Fruit fly (Drosophila melanogaster) whole organism, embryonic: ENCODE measurements around the gene Dsor1.
A peak's percentile ranks its signal among the peaks of the same experiment; 100 is the strongest.

Experiments
- Bdp1 ChIP-seq: fragments of 200-800 bp; sonication (Bioruptor generic); optimal IDR thresholded peaks from 3 replicates; lab custom pipeline; 2016; ENCODE audit warnings: missing biosample characterization, missing genetic modification characterization
- CG10147 ChIP-seq: fragments of 200-800 bp; sonication (Bioruptor generic); optimal IDR thresholded peaks from 2 replicates; lab custom pipeline; 2019; ENCODE audit warnings: missing biosample characterization, mild to moderate bottlenecking, missing genetic modification characterization, moderate library complexity
- CG10543 ChIP-seq: fragments of 200-800 bp; sonication (Bioruptor generic); optimal IDR thresholded peaks from 3 replicates; lab custom pipeline; 2017; ENCODE audit warnings: missing biosample characterization, mild to moderate bottlenecking, missing genetic modification characterization, moderate library complexity
- CG11456 ChIP-seq: fragments of 200-800 bp; sonication (Bioruptor generic); IDR thresholded peaks from 3 replicates; pipeline ENCODE4 v1.3.6; 2022; ENCODE audit warnings: missing biosample characterization, missing genetic modification characterization
- CG11560 ChIP-seq: fragments of 200-800 bp; sonication (Bioruptor generic); IDR thresholded peaks from 3 replicates; pipeline ENCODE4 v1.3.6; 2022; ENCODE audit warnings: missing biosample characterization, missing genetic modification characterization
- CG1233 ChIP-seq: fragments of 200-800 bp; sonication (Bioruptor generic); optimal IDR thresholded peaks from 4 replicates; lab custom pipeline; 2018; ENCODE audit warnings: missing biosample characterization, mild to moderate bottlenecking, missing genetic modification characterization
- CG12744 ChIP-seq: fragments of 200-800 bp; sonication (Bioruptor generic); optimal IDR thresholded peaks from 2 replicates; lab custom pipeline; 2016; ENCODE audit warnings: missing biosample characterization, missing genetic modification characterization
- CG14441 ChIP-seq: fragments of 200-800 bp; sonication (Bioruptor generic); IDR thresholded peaks from 2 replicates; pipeline ENCODE4 v1.3.6; 2022; ENCODE audit warnings: missing biosample characterization, missing genetic modification characterization
- CG15011 ChIP-seq: fragments of 200-800 bp; sonication (Bioruptor generic); optimal IDR thresholded peaks from 3 replicates; lab custom pipeline; 2018; ENCODE audit warnings: missing biosample characterization, mild to moderate bottlenecking, missing genetic modification characterization
- CG15696 ChIP-seq: fragments of 200-800 bp; sonication (Bioruptor generic); optimal IDR thresholded peaks from 2 replicates; lab custom pipeline; 2019; ENCODE audit warnings: missing biosample characterization, mild to moderate bottlenecking, missing genetic modification characterization, moderate library complexity
- CG1602 ChIP-seq: fragments of 200-800 bp; sonication (Bioruptor generic); optimal IDR thresholded peaks from 3 replicates; lab custom pipeline; 2016; ENCODE audit warnings: missing biosample characterization, missing genetic modification characterization
- CG1603 ChIP-seq: fragments of 200-800 bp; sonication (Bioruptor generic); optimal IDR thresholded peaks from 2 replicates; lab custom pipeline; 2019; ENCODE audit warnings: missing biosample characterization, mild to moderate bottlenecking, missing genetic modification characterization, moderate library complexity
- CG17361 ChIP-seq: fragments of 200-800 bp; sonication (Bioruptor generic); IDR thresholded peaks from 3 replicates; pipeline ENCODE4 v1.3.6; 2022; ENCODE audit warnings: missing biosample characterization, missing genetic modification characterization
- CG17385 ChIP-seq: fragments of 200-800 bp; sonication (Bioruptor generic); optimal IDR thresholded peaks from 3 replicates; lab custom pipeline; 2018; ENCODE audit warnings: missing biosample characterization, mild to moderate bottlenecking, missing genetic modification characterization
- CG18599 ChIP-seq: fragments of 200-800 bp; sonication (Bioruptor generic); optimal IDR thresholded peaks from 3 replicates; lab custom pipeline; 2017; ENCODE audit warnings: missing biosample characterization, missing genetic modification characterization, mild to moderate bottlenecking, moderate library complexity, missing genetic modification reagents
- CG32772 ChIP-seq: fragments of 200-800 bp; sonication (Bioruptor generic); IDR thresholded peaks from 2 replicates; pipeline ENCODE4 v1.3.6; 2022; ENCODE audit warnings: missing biosample characterization, missing genetic modification characterization
- CG3995 ChIP-seq: fragments of 200-800 bp; sonication (Bioruptor generic); optimal IDR thresholded peaks from 3 replicates; lab custom pipeline; 2016; ENCODE audit warnings: missing biosample characterization, missing genetic modification characterization
- CG6689 ChIP-seq: fragments of 200-800 bp; sonication (Bioruptor generic); IDR thresholded peaks from 2 replicates; pipeline ENCODE4 v1.3.6; 2022; ENCODE audit warnings: missing biosample characterization, missing genetic modification characterization
- CG7839 ChIP-seq: fragments of 200-800 bp; sonication (Bioruptor generic); optimal IDR thresholded peaks from 3 replicates; lab custom pipeline; 2018; ENCODE audit warnings: missing biosample characterization, mild to moderate bottlenecking, missing genetic modification characterization, moderate library complexity
- CG8388 ChIP-seq: fragments of 200-800 bp; sonication (Bioruptor generic); optimal IDR thresholded peaks from 2 replicates; lab custom pipeline; 2019; ENCODE audit warnings: missing biosample characterization, mild to moderate bottlenecking, missing genetic modification characterization, moderate library complexity
- Dll ChIP-seq: fragments of 200-800 bp; sonication (Bioruptor generic); IDR thresholded peaks from 4 replicates; pipeline ENCODE4 v1.3.6; 2022; ENCODE audit warnings: missing biosample characterization, missing genetic modification characterization; ENCODE audit not compliant: partially characterized antibody
- Ets97D ChIP-seq: fragments of 200-800 bp; sonication (Bioruptor generic); optimal IDR thresholded peaks from 3 replicates; lab custom pipeline; 2016; ENCODE audit warnings: missing biosample characterization, missing genetic modification characterization
- GATAe ChIP-seq: fragments of 200-800 bp; sonication (Bioruptor generic); conservative IDR thresholded peaks from 2 replicates; pipeline ENCODE4 v1.3.6; 2022; ENCODE audit warnings: missing biosample characterization, missing genetic modification characterization
- H2.0 ChIP-seq: fragments of 200-800 bp; sonication (Bioruptor generic); IDR thresholded peaks from 2 replicates; pipeline ENCODE4 v1.3.6; 2022; ENCODE audit warnings: missing biosample characterization, missing genetic modification characterization
- HmgZ ChIP-seq: fragments of 200-800 bp; sonication (Bioruptor generic); optimal IDR thresholded peaks from 2 replicates; lab custom pipeline; 2018; ENCODE audit warnings: missing biosample characterization, mild to moderate bottlenecking, missing genetic modification characterization
- Lhr ChIP-seq: fragments of 200-800 bp; sonication (Bioruptor generic); optimal IDR thresholded peaks from 3 replicates; lab custom pipeline; 2017; ENCODE audit warnings: mild to moderate bottlenecking, missing biosample characterization, missing genetic modification reagents, missing genetic modification characterization
- Lim3 ChIP-seq: fragments of 200-800 bp; sonication (Bioruptor generic); IDR thresholded peaks from 2 replicates; pipeline ENCODE4 v1.3.6; 2022; ENCODE audit warnings: missing biosample characterization, missing genetic modification characterization
- Med ChIP-seq: fragments of 200-800 bp; sonication (Bioruptor generic); peaks from one replicate; lab custom pipeline; 2016; ENCODE audit warnings: missing biosample characterization, missing genetic modification characterization, mild to moderate bottlenecking, inconsistent platforms, moderate library complexity
- Nf-YA ChIP-seq: fragments of 200-800 bp; sonication (Bioruptor generic); IDR thresholded peaks from 2 replicates; pipeline ENCODE4 v1.3.6; 2022; ENCODE audit warnings: missing biosample characterization, missing genetic modification characterization
- Sox102F ChIP-seq: fragments of 200-800 bp; sonication (Bioruptor generic); optimal IDR thresholded peaks from 2 replicates; lab custom pipeline; 2018; ENCODE audit warnings: missing biosample characterization, mild to moderate bottlenecking, missing genetic modification characterization, moderate library complexity
- Trl ChIP-seq, 3 experiments: fragments of >200 bp in 2 of 3; fragments of 200-800 bp in 1 of 3; sonication (Bioruptor generic) in 1 of 3; optimal IDR thresholded peaks; 2 replicates in 1 of 3; 3 replicates in 2 of 3; lab custom pipeline; 2016 to 2017; ENCODE audit warnings: missing biosample characterization in 1 of 3, missing genetic modification characterization in 1 of 3
- Vsx1 ChIP-seq: fragments of 200-800 bp; sonication (Bioruptor generic); optimal IDR thresholded peaks from 2 replicates; lab custom pipeline; 2017; ENCODE audit warnings: missing biosample characterization, mild to moderate bottlenecking, missing genetic modification characterization, missing genetic modification reagents
- ab ChIP-seq: fragments of 200-800 bp; sonication (Bioruptor generic); optimal IDR thresholded peaks from 2 replicates; lab custom pipeline; 2016; ENCODE audit warnings: missing biosample characterization, missing genetic modification characterization
- bcd ChIP-seq: fragments of 200-800 bp; sonication (Bioruptor generic); optimal IDR thresholded peaks from 2 replicates; lab custom pipeline; 2017; ENCODE audit warnings: missing biosample characterization, mild to moderate bottlenecking, missing genetic modification characterization
- croc ChIP-seq: fragments of 200-800 bp; sonication (Bioruptor generic); conservative IDR thresholded peaks from 3 replicates; pipeline ENCODE4 v1.3.6; 2022; ENCODE audit warnings: missing biosample characterization, missing genetic modification characterization
- da ChIP-seq: fragments of 200-800 bp; sonication (Bioruptor generic); optimal IDR thresholded peaks from 2 replicates; lab custom pipeline; 2016; ENCODE audit warnings: missing biosample characterization, missing genetic modification characterization
- eve ChIP-seq, 2 experiments: fragments of >200 bp; optimal IDR thresholded peaks; 2 replicates each; lab custom pipeline; 2017; ENCODE audit warnings: missing biosample characterization in 2 of 2, missing genetic modification characterization in 2 of 2
- hth ChIP-seq: fragments of >200 bp; optimal IDR thresholded peaks from 2 replicates; lab custom pipeline; 2017; ENCODE audit warnings: inconsistent platforms
- lilli ChIP-seq: fragments of 200-800 bp; sonication (Bioruptor generic); optimal IDR thresholded peaks from 3 replicates; lab custom pipeline; 2016; ENCODE audit warnings: missing biosample characterization, missing genetic modification characterization
- lola ChIP-seq, 3 experiments: fragments of >200 bp in 2 of 3; fragments of 200-800 bp in 1 of 3; sonication (Bioruptor generic) in 1 of 3; optimal IDR thresholded peaks; 2 replicates each; lab custom pipeline; 2017 to 2019; ENCODE audit warnings: missing biosample characterization in 3 of 3, missing genetic modification characterization in 3 of 3, mild to moderate bottlenecking in 1 of 3, moderate library complexity in 1 of 3
- nmo ChIP-seq: fragments of 200-800 bp; sonication (Bioruptor generic); optimal IDR thresholded peaks from 2 replicates; lab custom pipeline; 2018; ENCODE audit warnings: missing biosample characterization, mild to moderate bottlenecking, missing genetic modification characterization, moderate library complexity
- onecut ChIP-seq: fragments of 200-800 bp; sonication (Bioruptor generic); IDR thresholded peaks from 2 replicates; pipeline ENCODE4 v1.3.6; 2022; ENCODE audit warnings: missing biosample characterization, missing genetic modification characterization
- peb ChIP-seq: fragments of 200-800 bp; sonication (Bioruptor generic); IDR thresholded peaks from 2 replicates; pipeline ENCODE4 v1.3.6; 2022; ENCODE audit warnings: missing biosample characterization, missing genetic modification characterization
- slp2 ChIP-seq: fragments of 200-800 bp; sonication (Bioruptor generic); optimal IDR thresholded peaks from 2 replicates; lab custom pipeline; 2016; ENCODE audit warnings: missing biosample characterization, missing genetic modification characterization
- so ChIP-seq: fragments of 200-800 bp; sonication (Bioruptor generic); IDR thresholded peaks from 3 replicates; pipeline ENCODE4 v1.3.6; 2022; ENCODE audit warnings: missing biosample characterization, missing genetic modification characterization
- tna ChIP-seq: fragments of 200-800 bp; sonication (Bioruptor generic); IDR thresholded peaks from 2 replicates; pipeline ENCODE4 v1.3.6; 2022; ENCODE audit warnings: missing biosample characterization, missing genetic modification characterization; ENCODE audit not compliant: partially characterized antibody
- tup ChIP-seq: fragments of 200-800 bp; sonication (Bioruptor generic); optimal IDR thresholded peaks from 2 replicates; lab custom pipeline; 2016; ENCODE audit warnings: missing biosample characterization, mild to moderate bottlenecking, missing genetic modification characterization, moderate library complexity
- zen ChIP-seq: fragments of 200-800 bp; sonication (Bioruptor generic); optimal IDR thresholded peaks from 3 replicates; lab custom pipeline; 2018; ENCODE audit warnings: missing biosample characterization, mild to moderate bottlenecking, missing genetic modification characterization, moderate library complexity

Dsor1 gene

dm6 chrX:9201866-9202681 lies 45.1 kb upstream of the Dsor1 start (continued):
- TF ChIP-seq CG1233 (peak; percentile 58), Lim3 (GFP tag; lab: Robert Waterston, UW) (no peak), CG15696 (tag; lab: Kevin White, UChicago) (peak; percentile 34), bcd (GFP tag; lab: Kevin White, UChicago) (peak; percentile 84), HmgZ (tag; lab: Kevin White, UChicago) (peak; percentile 78), ab (GFP tag; lab: Kevin White, UChicago) (no peak), CG1603 (tag; lab: Kevin White, UChicago) (peak; percentile 17), Vsx1 (no peak), Lhr (GFP tag; lab: Kevin White, UChicago) (no peak), CG8388 (GFP tag; lab: Kevin White, UChicago) (peak; percentile 21), tna (GFP tag; lab: Robert Waterston, UW) (no peak), onecut (peak; percentile 47; the same call in 1 of the 2 replicates), Sox102F (GFP tag; lab: Kevin White, UChicago) (peak; percentile 50), hth (no peak), da (GFP tag; lab: Kevin White, UChicago) (no peak), CG17385 (peak; percentile 69), zen (tag; lab: Kevin White, UChicago) (no peak), peb (GFP tag; lab: Robert Waterston, UW) (no peak), Ets97D (no peak), CG10147 (GFP tag; lab: Kevin White, UChicago) (peak; percentile 35), tup (GFP tag; lab: Kevin White, UChicago) (no peak), Trl (optimal IDR thresholded peaks at IDR 0.05; lab: Kevin White, UChicago) (peak in 1 of 2 experiments; percentile 9), Trl (GFP tag; optimal IDR thresholded peaks at IDR 0.05; lab: Kevin White, UChicago) (no peak), CG10543 (GFP tag; lab: Kevin White, UChicago) (peak; percentile 76), H2.0 (GFP tag; lab: Robert Waterston, UW) (peak; percentile 75; the same call in 1 of the 2 replicates), slp2 (GFP tag; lab: Kevin White, UChicago) (no peak), Bdp1 (GFP tag; lab: Kevin White, UChicago) (peak; percentile 31), CG1602 (GFP tag; lab: Kevin White, UChicago) (no peak), CG7839 (tag; lab: Kevin White, UChicago) (peak; percentile 81), eve (GFP tag; optimal IDR thresholded peaks at IDR 0.05; lab: Kevin White, UChicago) (no peak), so (GFP tag; lab: Robert Waterston, UW) (0 out of 3 replicates have a peak, but pooled peaks have one; percentile 49), Nf-YA (GFP tag; lab: Robert Waterston, UW) (peak; percentile 47; the same call in 1 of the 2 replicates), CG17361 (GFP tag; lab: Robert Waterston, UW) (peak; percentile 79; the same call in 2 of the 3 replicates), CG12744 (GFP tag; lab: Kevin White, UChicago) (no peak), CG32772 (GFP tag; lab: Robert Waterston, UW) (peak; percentile 65), CG18599 (GFP tag; lab: Kevin White, UChicago) (peak; percentile 93), CG15011 (GFP tag; lab: Kevin White, UChicago) (peak; percentile 27), CG6689 (GFP tag; lab: Robert Waterston, UW) (peak; percentile 92), CG14441 (GFP tag; lab: Robert Waterston, UW) (peak; percentile 86), Dll (GFP tag; lab: Robert Waterston, UW) (no peak), GATAe (peak; percentile 57; the same call in 1 of the 2 replicates), lola (GFP tag; optimal IDR thresholded peaks at IDR 0.05; lab: Kevin White, UChicago) (peak in 1 of 3 experiments; percentile 35), CG3995 (GFP tag; lab: Kevin White, UChicago) (no peak), CG11456 (GFP tag; lab: Robert Waterston, UW) (peak; percentile 97), lilli (GFP tag; lab: Kevin White, UChicago) (peak; percentile 23), nmo (peak; percentile 53), CG11560 (tag; lab: Robert Waterston, UW) (peak; percentile 79), croc (GFP tag; lab: Robert Waterston, UW) (peak; percentile 42; the same call in 1 of the 3 replicates), Med (GFP tag; lab: Kevin White, UChicago) (peak; percentile 92)
